Worm (Caenorhabditis elegans): ENCODE measurements around the gene cyn-13.
"Not testable (repeated sequence)": the region's sequence is repeated elsewhere in the genome, so short reads cannot be mapped to it uniquely, and the experiment has no call there.

DNA sequence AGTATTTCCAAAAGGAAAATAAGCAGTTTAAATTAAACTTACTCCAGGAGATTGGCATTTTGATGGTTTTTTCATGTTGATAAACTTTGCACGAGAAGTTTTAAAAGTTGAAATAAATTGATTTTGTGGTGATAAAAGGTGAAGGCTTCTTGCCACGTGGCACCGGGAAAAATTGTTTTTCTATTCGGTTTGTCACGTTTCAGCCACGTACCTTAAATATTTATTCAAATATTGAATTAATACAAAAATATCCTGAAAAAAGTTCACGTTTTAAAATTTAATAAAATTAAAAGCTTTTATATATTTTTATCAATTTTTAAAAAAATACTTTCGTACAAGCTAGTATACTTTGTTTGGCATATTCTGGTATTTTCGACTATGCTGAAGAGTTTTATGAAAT lies 45.7 kb downstream of the cyn-13 start, which contains the start of gene Y116A8C.24:
- TF ChIP-seq nhr-23 (tag; optimal IDR thresholded peaks at IDR 0.05); ceh-82 (tag; optimal IDR thresholded peaks at IDR 0.05); nhr-25 (tag; optimal IDR thresholded peaks at IDR 0.05); elt-2 (tag; optimal IDR thresholded peaks at IDR 0.05); ZK546.5 (tag; optimal IDR thresholded peaks at IDR 0.05); nfya-1 (tag; optimal IDR thresholded peaks at IDR 0.05; ENCODE audit: insufficient read depth); fkh-10 (GFP tag; optimal IDR thresholded peaks at IDR 0.05): not testable (repeated sequence)

Measured in whole organism, L3 larva.